Fruit fly (Drosophila melanogaster) whole organism, embryonic: ENCODE data around the gene COX7AL2.

Experiments used
- Antp ChIP-seq: fragments of 200-800 bp; sonication (Bioruptor generic); optimal IDR thresholded peaks from 3 replicates; lab custom pipeline; 2016; ENCODE audit warnings: missing biosample characterization, missing genetic modification characterization
- CG10321 ChIP-seq: fragments of 200-800 bp; sonication (Bioruptor generic); IDR thresholded peaks from 2 replicates; pipeline ENCODE4 v1.3.6; 2022; ENCODE audit warnings: missing biosample characterization, missing genetic modification characterization
- CG11723 ChIP-seq: fragments of 200-800 bp; sonication (Bioruptor generic); optimal IDR thresholded peaks from 2 replicates; lab custom pipeline; 2017; ENCODE audit warnings: missing biosample characterization, mild to moderate bottlenecking, missing genetic modification characterization
- CG12744 ChIP-seq: fragments of 200-800 bp; sonication (Bioruptor generic); optimal IDR thresholded peaks from 2 replicates; lab custom pipeline; 2016; ENCODE audit warnings: missing biosample characterization, missing genetic modification characterization
- CG13296 ChIP-seq: fragments of 200-800 bp; sonication (Bioruptor generic); optimal IDR thresholded peaks from 3 replicates; lab custom pipeline; 2018; ENCODE audit warnings: missing biosample characterization, mild to moderate bottlenecking, missing genetic modification characterization
- CG16813 ChIP-seq: fragments of 200-800 bp; sonication (Bioruptor generic); IDR thresholded peaks from 3 replicates; pipeline ENCODE4 v1.3.6; 2022; ENCODE audit warnings: missing biosample characterization, missing genetic modification characterization; ENCODE audit not compliant: partially characterized antibody
- CG2120 ChIP-seq: fragments of 200-800 bp; sonication (Bioruptor generic); optimal IDR thresholded peaks from 3 replicates; lab custom pipeline; 2016; ENCODE audit warnings: missing biosample characterization, missing genetic modification characterization
- CG2202 ChIP-seq: fragments of 200-800 bp; sonication (Bioruptor generic); optimal IDR thresholded peaks from 2 replicates; lab custom pipeline; 2018; ENCODE audit warnings: missing biosample characterization, mild to moderate bottlenecking, missing genetic modification characterization
- CG2712 ChIP-seq: fragments of 200-800 bp; optimal IDR thresholded peaks from 3 replicates; lab custom pipeline; 2019; ENCODE audit warnings: missing biosample characterization, mild to moderate bottlenecking, missing genetic modification characterization, moderate library complexity
- CG3407 ChIP-seq: fragments of 200-800 bp; sonication (Bioruptor generic); optimal IDR thresholded peaks from 2 replicates; lab custom pipeline; 2018; ENCODE audit warnings: missing biosample characterization, mild to moderate bottlenecking, missing genetic modification characterization
- CG43689 ChIP-seq: fragments of 200-800 bp; sonication (Bioruptor generic); IDR thresholded peaks from 2 replicates; pipeline ENCODE4 v1.3.6; 2022; ENCODE audit warnings: missing biosample characterization, missing genetic modification characterization
- CG4730 ChIP-seq: fragments of 200-800 bp; sonication (Bioruptor generic); IDR thresholded peaks from 2 replicates; pipeline ENCODE4 v1.3.6; 2022; ENCODE audit warnings: missing biosample characterization, missing genetic modification characterization
- CG4854 ChIP-seq: fragments of 200-800 bp; sonication (Bioruptor generic); optimal IDR thresholded peaks from 2 replicates; lab custom pipeline; 2016; ENCODE audit warnings: missing biosample characterization, missing genetic modification characterization, inconsistent platforms
- CHES-1-like ChIP-seq: fragments of 200-800 bp; sonication (Bioruptor generic); optimal IDR thresholded peaks from 2 replicates; lab custom pipeline; 2016; ENCODE audit warnings: missing biosample characterization, missing genetic modification characterization
- Dfd ChIP-seq, 2 experiments: fragments of >200 bp; optimal IDR thresholded peaks; 2 replicates each; lab custom pipeline; 2017; ENCODE audit warnings: missing biosample characterization in 2 of 2, missing genetic modification characterization in 2 of 2
- Dip2 ChIP-seq: fragments of 200-800 bp; sonication (Bioruptor generic); IDR thresholded peaks from 2 replicates; pipeline ENCODE4 v1.3.6; 2022; ENCODE audit warnings: missing biosample characterization, missing genetic modification characterization
- HmgZ ChIP-seq: fragments of 200-800 bp; sonication (Bioruptor generic); optimal IDR thresholded peaks from 2 replicates; lab custom pipeline; 2018; ENCODE audit warnings: missing biosample characterization, mild to moderate bottlenecking, missing genetic modification characterization
- Hr39 ChIP-seq: fragments of >200 bp; optimal IDR thresholded peaks from 2 replicates; lab custom pipeline; 2017
- Lpt ChIP-seq: fragments of >200 bp; optimal IDR thresholded peaks from 2 replicates; lab custom pipeline; 2018; ENCODE audit warnings: missing biosample characterization, missing genetic modification characterization
- NC2α ChIP-seq: fragments of 200-800 bp; sonication (Bioruptor generic); optimal IDR thresholded peaks from 2 replicates; lab custom pipeline; 2016; ENCODE audit warnings: missing biosample characterization, missing genetic modification characterization
- NFAT ChIP-seq: fragments of 200-800 bp; sonication (Bioruptor generic); IDR thresholded peaks from 2 replicates; pipeline ENCODE4 v1.3.6; 2022; ENCODE audit warnings: missing biosample characterization, missing genetic modification characterization
- Nf-YA ChIP-seq: fragments of 200-800 bp; sonication (Bioruptor generic); IDR thresholded peaks from 2 replicates; pipeline ENCODE4 v1.3.6; 2022; ENCODE audit warnings: missing biosample characterization, missing genetic modification characterization
- Opbp ChIP-seq: fragments of 200-800 bp; sonication (Bioruptor generic); IDR thresholded peaks from 3 replicates; pipeline ENCODE4 v1.3.6; 2022; ENCODE audit warnings: missing biosample characterization, missing genetic modification characterization; ENCODE audit not compliant: partially characterized antibody
- Taf1 ChIP-seq: fragments of 200-800 bp; sonication (Bioruptor generic); IDR thresholded peaks from 2 replicates; pipeline ENCODE4 v1.3.6; 2022; ENCODE audit warnings: missing biosample characterization, missing genetic modification characterization
- al ChIP-seq: fragments of 200-800 bp; sonication (Bioruptor generic); IDR thresholded peaks from 2 replicates; pipeline ENCODE4 v1.3.6; 2022; ENCODE audit warnings: missing biosample characterization, missing genetic modification characterization
- aop ChIP-seq: fragments of 200-800 bp; sonication (Bioruptor generic); IDR thresholded peaks from 2 replicates; pipeline ENCODE4 v1.3.6; 2022; ENCODE audit warnings: missing biosample characterization, missing genetic modification characterization
- bbx ChIP-seq: fragments of 200-800 bp; sonication (Bioruptor generic); IDR thresholded peaks from 2 replicates; pipeline ENCODE4 v1.3.6; 2022; ENCODE audit warnings: missing biosample characterization, missing genetic modification characterization; ENCODE audit not compliant: partially characterized antibody
- bsh ChIP-seq, 2 experiments: fragments of 200-800 bp; sonication (Bioruptor generic); optimal IDR thresholded peaks; 2 replicates each; lab custom pipeline; 2017 to 2018; ENCODE audit warnings: mild to moderate bottlenecking in 2 of 2, missing biosample characterization in 2 of 2, missing genetic modification characterization in 2 of 2, moderate library complexity in 1 of 2
- cad ChIP-seq: fragments of >200 bp; optimal IDR thresholded peaks from 2 replicates; lab custom pipeline; 2017; ENCODE audit warnings: missing biosample characterization, missing genetic modification characterization
- cwo ChIP-seq: fragments of 200-800 bp; sonication (Bioruptor generic); optimal IDR thresholded peaks from 3 replicates; lab custom pipeline; 2017; ENCODE audit warnings: missing biosample characterization, missing genetic modification characterization, mild to moderate bottlenecking, moderate library complexity, missing genetic modification reagents
- dmrt11E ChIP-seq: fragments of 200-800 bp; sonication (Bioruptor generic); optimal IDR thresholded peaks from 3 replicates; lab custom pipeline; 2018; ENCODE audit warnings: missing biosample characterization, mild to moderate bottlenecking, missing genetic modification characterization, moderate library complexity
- ems ChIP-seq: fragments of 200-800 bp; sonication (Bioruptor generic); optimal IDR thresholded peaks from 3 replicates; lab custom pipeline; 2016; ENCODE audit warnings: missing biosample characterization, missing genetic modification characterization
- gcm2 ChIP-seq: fragments of 200-800 bp; sonication (Bioruptor generic); optimal IDR thresholded peaks from 2 replicates; lab custom pipeline; 2016; ENCODE audit warnings: missing biosample characterization, missing genetic modification characterization
- gro ChIP-seq: fragments of 200-800 bp; sonication (Bioruptor generic); optimal IDR thresholded peaks from 2 replicates; lab custom pipeline; 2016; ENCODE audit warnings: missing biosample characterization, missing genetic modification characterization
- ind ChIP-seq: fragments of 200-800 bp; sonication (Bioruptor generic); optimal IDR thresholded peaks from 3 replicates; lab custom pipeline; 2016; ENCODE audit warnings: missing biosample characterization, missing genetic modification characterization
- insv ChIP-seq, 2 experiments: fragments of 200-800 bp; sonication (Bioruptor generic); optimal IDR thresholded peaks; 3 replicates each; lab custom pipeline; 2016 to 2018; ENCODE audit warnings: missing biosample characterization in 2 of 2, missing genetic modification characterization in 2 of 2
- klu ChIP-seq: fragments of 200-800 bp; sonication (Bioruptor generic); IDR thresholded peaks from 2 replicates; pipeline ENCODE4 v1.3.6; 2022; ENCODE audit warnings: missing biosample characterization, missing genetic modification characterization
- mam ChIP-seq: fragments of 200-800 bp; sonication (Bioruptor generic); optimal IDR thresholded peaks from 3 replicates; lab custom pipeline; 2016; ENCODE audit warnings: missing biosample characterization, missing genetic modification characterization
- nmo ChIP-seq: fragments of 200-800 bp; sonication (Bioruptor generic); optimal IDR thresholded peaks from 2 replicates; lab custom pipeline; 2018; ENCODE audit warnings: missing biosample characterization, mild to moderate bottlenecking, missing genetic modification characterization, moderate library complexity
- oc ChIP-seq: fragments of 200-800 bp; sonication (Bioruptor generic); optimal IDR thresholded peaks from 2 replicates; lab custom pipeline; 2018; ENCODE audit warnings: missing biosample characterization, mild to moderate bottlenecking, missing genetic modification characterization, moderate library complexity
- org-1 ChIP-seq: fragments of 200-800 bp; sonication (Bioruptor generic); optimal IDR thresholded peaks from 2 replicates; lab custom pipeline; 2017; ENCODE audit warnings: missing biosample characterization, missing genetic modification characterization
- p53 ChIP-seq: fragments of 200-800 bp; sonication (Bioruptor generic); optimal IDR thresholded peaks from 2 replicates; lab custom pipeline; 2016; ENCODE audit warnings: missing biosample characterization, missing genetic modification characterization
- ro ChIP-seq: fragments of 200-800 bp; sonication (Bioruptor generic); IDR thresholded peaks from 2 replicates; pipeline ENCODE4 v1.3.6; 2022; ENCODE audit warnings: missing biosample characterization, missing genetic modification characterization
- row ChIP-seq: fragments of 200-800 bp; sonication (Bioruptor generic); IDR thresholded peaks from 3 replicates; pipeline ENCODE4 v1.3.6; 2022; ENCODE audit warnings: missing biosample characterization, missing genetic modification characterization
- scrt ChIP-seq: fragments of 200-800 bp; sonication (Bioruptor generic); optimal IDR thresholded peaks from 2 replicates; lab custom pipeline; 2018; ENCODE audit warnings: missing biosample characterization, mild to moderate bottlenecking, missing genetic modification characterization, moderate library complexity
- seq ChIP-seq: fragments of 200-800 bp; sonication (Bioruptor generic); IDR thresholded peaks from 2 replicates; pipeline ENCODE4 v1.3.6; 2022; ENCODE audit warnings: missing biosample characterization, missing genetic modification characterization
- sisA ChIP-seq: fragments of 200-800 bp; sonication (Bioruptor generic); IDR thresholded peaks from 2 replicates; pipeline ENCODE4 v1.3.6; 2022; ENCODE audit warnings: missing biosample characterization, missing genetic modification characterization
- sna ChIP-seq: fragments of 200-800 bp; sonication (Bioruptor generic); IDR thresholded peaks from 2 replicates; pipeline ENCODE4 v1.3.6; 2022; ENCODE audit warnings: missing biosample characterization, missing genetic modification characterization; ENCODE audit not compliant: partially characterized antibody
- so ChIP-seq: fragments of 200-800 bp; sonication (Bioruptor generic); IDR thresholded peaks from 3 replicates; pipeline ENCODE4 v1.3.6; 2022; ENCODE audit warnings: missing biosample characterization, missing genetic modification characterization
- sr ChIP-seq: fragments of 200-800 bp; sonication (Bioruptor generic); IDR thresholded peaks from 3 replicates; pipeline ENCODE4 v1.3.6; 2022; ENCODE audit warnings: missing biosample characterization, missing genetic modification characterization
- yki ChIP-seq: fragments of >200 bp; optimal IDR thresholded peaks from 3 replicates; lab custom pipeline; 2018

Gene COX7AL2

dm6 chr2L:2202018-2202852 lies 4.5 kb upstream of the COX7AL2 start (continued):
- TF ChIP-seq CG16813 (GFP tag; lab: Robert Waterston, UW) = peak; percentile 76
- peak; percentile 99 for TF ChIP-seq CG3407 (GFP tag; lab: Kevin White, UChicago)
- TF ChIP-seq Taf1 (GFP tag; lab: Robert Waterston, UW) = peak; percentile 80
- peak; percentile 97 for TF ChIP-seq Antp (GFP tag; lab: Kevin White, UChicago)
- peak; percentile 100 for TF ChIP-seq nmo (GFP tag; lab: Kevin White, UChicago)
- TF ChIP-seq HmgZ (tag; lab: Kevin White, UChicago) = peak; percentile 96
- peak; percentile 91 for TF ChIP-seq p53 (GFP tag; lab: Kevin White, UChicago)
- peak; percentile 93 for TF ChIP-seq CG43689 (GFP tag; lab: Robert Waterston, UW)
- TF ChIP-seq aop (GFP tag; lab: Robert Waterston, UW) = peak; percentile 98
- peak; percentile 97 for TF ChIP-seq ind (GFP tag; lab: Kevin White, UChicago)
- TF ChIP-seq CG12744 (GFP tag; lab: Kevin White, UChicago) = peak; percentile 95
- peak; percentile 95 for TF ChIP-seq sr (GFP tag; lab: Robert Waterston, UW)
- TF ChIP-seq Opbp (GFP tag; lab: Robert Waterston, UW) = peak; percentile 64; the same call in 2 of the 3 replicates
- TF ChIP-seq row (GFP tag; lab: Robert Waterston, UW) = peak; percentile 98
- TF ChIP-seq ems (GFP tag; lab: Kevin White, UChicago) = peak; percentile 98
- peak; percentile 80 for TF ChIP-seq sna (GFP tag; lab: Robert Waterston, UW)
- TF ChIP-seq klu (GFP tag; lab: Robert Waterston, UW) = peak; percentile 89
- peak; percentile 60 to 61 for TF ChIP-seq insv (GFP tag; optimal IDR thresholded peaks at IDR 0.05; lab: Kevin White, UChicago)
- TF ChIP-seq cwo = peak; percentile 90
- peak; percentile 100 for TF ChIP-seq dmrt11E
- peak; percentile 95 for TF ChIP-seq CHES-1-like (GFP tag; lab: Kevin White, UChicago)
- peak; percentile 62 for TF ChIP-seq yki (lab: Kevin White, UChicago)
- peak; percentile 90 for TF ChIP-seq mam (GFP tag; lab: Kevin White, UChicago)
- peak; percentile 97 for TF ChIP-seq CG11723 (GFP tag; lab: Kevin White, UChicago)
- TF ChIP-seq scrt (GFP tag; lab: Kevin White, UChicago) = peak; percentile 92
- peak; percentile 99 for TF ChIP-seq Nf-YA (GFP tag; lab: Robert Waterston, UW)
- no peak for TF ChIP-seq Dfd (GFP tag; optimal IDR thresholded peaks at IDR 0.05; lab: Kevin White, UChicago)
- TF ChIP-seq bbx = peak; percentile 77
- peak; percentile 83 for TF ChIP-seq CG10321 (GFP tag; lab: Robert Waterston, UW)
- peak; percentile 82 for TF ChIP-seq CG13296
- TF ChIP-seq CG2712 (tag; lab: Kevin White, UChicago) = peak; percentile 100
- TF ChIP-seq al (GFP tag; lab: Robert Waterston, UW) = peak; percentile 60
- TF ChIP-seq NFAT (GFP tag; lab: Robert Waterston, UW) = peak; percentile 80
- peak; percentile 98 for TF ChIP-seq seq (GFP tag; lab: Robert Waterston, UW)
- peak; percentile 98 for TF ChIP-seq CG4730 (GFP tag; lab: Robert Waterston, UW)
- no peak for TF ChIP-seq Lpt (GFP tag; lab: Kevin White, UChicago)
- TF ChIP-seq ro = peak; percentile 99
- TF ChIP-seq gcm2 (GFP tag; lab: Kevin White, UChicago) = peak; percentile 95
- TF ChIP-seq so (GFP tag; lab: Robert Waterston, UW) = peak; percentile 99
- TF ChIP-seq cad (GFP tag; lab: Kevin White, UChicago) = no peak
- peak; percentile 99 for TF ChIP-seq sisA (GFP tag; lab: Robert Waterston, UW)
- peak; percentile 100 for TF ChIP-seq CG2202
- peak; percentile 99 to 100 for TF ChIP-seq bsh (GFP tag; optimal IDR thresholded peaks at IDR 0.05; lab: Kevin White, UChicago)
- peak; percentile 14 for TF ChIP-seq gro (GFP tag; lab: Kevin White, UChicago)
- peak; percentile 98 for TF ChIP-seq NC2α (GFP tag; lab: Kevin White, UChicago)
- peak; percentile 64 for TF ChIP-seq Dip2 (GFP tag; lab: Robert Waterston, UW)
- TF ChIP-seq CG4854 (GFP tag; lab: Kevin White, UChicago) = peak; percentile 96
- no peak for TF ChIP-seq Hr39 (lab: Kevin White, UChicago)
- TF ChIP-seq CG2120 (GFP tag; lab: Kevin White, UChicago) = peak; percentile 37
- peak; percentile 100 for TF ChIP-seq oc (tag; lab: Kevin White, UChicago)
- TF ChIP-seq org-1 = peak; percentile 99
